Fruit fly (Drosophila melanogaster) whole organism, embryonic: Measurements from ENCODE around the gene Rpn12.
A peak's percentile ranks its signal among the peaks of the same experiment; 100 is the strongest.

Experiments
- Antp ChIP-seq: fragments of 200-800 bp; sonication (Bioruptor generic); optimal IDR thresholded peaks from 3 replicates; lab custom pipeline; 2016; ENCODE audit warnings: missing biosample characterization, missing genetic modification characterization
- CG10147 ChIP-seq: fragments of 200-800 bp; sonication (Bioruptor generic); optimal IDR thresholded peaks from 2 replicates; lab custom pipeline; 2019; ENCODE audit warnings: missing biosample characterization, mild to moderate bottlenecking, missing genetic modification characterization, moderate library complexity
- CG10267 ChIP-seq: fragments of 200-800 bp; sonication (Bioruptor generic); optimal IDR thresholded peaks from 2 replicates; lab custom pipeline; 2018; ENCODE audit warnings: missing biosample characterization, mild to moderate bottlenecking, missing genetic modification characterization, moderate library complexity
- CG10979 ChIP-seq: fragments of 200-800 bp; sonication (Bioruptor generic); optimal IDR thresholded peaks from 2 replicates; lab custom pipeline; 2018; ENCODE audit warnings: missing biosample characterization, mild to moderate bottlenecking, missing genetic modification characterization, moderate library complexity
- CG12104 ChIP-seq: fragments of 200-800 bp; sonication (Bioruptor generic); optimal IDR thresholded peaks from 3 replicates; lab custom pipeline; 2016; ENCODE audit warnings: missing biosample characterization, missing genetic modification characterization
- CG12391 ChIP-seq: fragments of 200-800 bp; sonication (Bioruptor generic); optimal IDR thresholded peaks from 3 replicates; lab custom pipeline; 2018; ENCODE audit warnings: missing biosample characterization, mild to moderate bottlenecking, missing genetic modification characterization, moderate library complexity
- CG16813 ChIP-seq: fragments of 200-800 bp; sonication (Bioruptor generic); IDR thresholded peaks from 3 replicates; pipeline ENCODE4 v1.3.6; 2022; ENCODE audit warnings: missing biosample characterization, missing genetic modification characterization; ENCODE audit not compliant: partially characterized antibody
- CG18764 ChIP-seq: fragments of 200-800 bp; sonication (Bioruptor generic); optimal IDR thresholded peaks from 3 replicates; lab custom pipeline; 2016; ENCODE audit warnings: missing biosample characterization, missing genetic modification characterization
- CG2129 ChIP-seq: fragments of 200-800 bp; sonication (Bioruptor generic); IDR thresholded peaks from 2 replicates; pipeline ENCODE4 v1.3.6; 2022; ENCODE audit warnings: missing biosample characterization, missing genetic modification characterization; ENCODE audit not compliant: partially characterized antibody
- CG30020 ChIP-seq: fragments of 200-800 bp; optimal IDR thresholded peaks from 2 replicates; lab custom pipeline; 2019; ENCODE audit warnings: missing biosample characterization, mild to moderate bottlenecking, missing genetic modification characterization, moderate library complexity
- CG32532 ChIP-seq: fragments of 200-800 bp; sonication (Bioruptor generic); IDR thresholded peaks from 2 replicates; pipeline ENCODE4 v1.3.6; 2022; ENCODE audit warnings: missing biosample characterization, missing genetic modification characterization
- CG3847 ChIP-seq: fragments of 200-800 bp; sonication (Bioruptor generic); IDR thresholded peaks from 2 replicates; pipeline ENCODE4 v1.3.6; 2022; ENCODE audit warnings: missing biosample characterization, missing genetic modification characterization
- CG4360 ChIP-seq: fragments of 200-800 bp; sonication (Bioruptor generic); IDR thresholded peaks from 2 replicates; pipeline ENCODE4 v1.3.6; 2022; ENCODE audit warnings: missing biosample characterization, missing genetic modification characterization
- CG7271 ChIP-seq: fragments of 200-800 bp; sonication (Bioruptor generic); optimal IDR thresholded peaks from 2 replicates; lab custom pipeline; 2018; ENCODE audit warnings: missing biosample characterization, mild to moderate bottlenecking, missing genetic modification characterization, moderate library complexity
- CG7963 ChIP-seq: fragments of 200-800 bp; sonication (Bioruptor generic); IDR thresholded peaks from 3 replicates; pipeline ENCODE4 v1.3.6; 2022; ENCODE audit warnings: missing biosample characterization, missing genetic modification characterization; ENCODE audit not compliant: partially characterized antibody
- CG8290 ChIP-seq, 3 experiments: fragments of 200-800 bp; sonication (Bioruptor generic); optimal IDR thresholded peaks; 2 replicates each; lab custom pipeline; 2016 to 2019; ENCODE audit warnings: missing biosample characterization in 3 of 3, missing genetic modification characterization in 3 of 3, mild to moderate bottlenecking in 2 of 3, moderate library complexity in 1 of 3
- CG9797 ChIP-seq: fragments of 200-800 bp; sonication (Bioruptor generic); optimal IDR thresholded peaks from 3 replicates; lab custom pipeline; 2018; ENCODE audit warnings: missing biosample characterization, mild to moderate bottlenecking, missing genetic modification characterization
- CG9932 ChIP-seq: fragments of 200-800 bp; sonication (Bioruptor generic); IDR thresholded peaks from 2 replicates; pipeline ENCODE4 v1.3.6; 2022; ENCODE audit warnings: missing biosample characterization, missing genetic modification characterization
- CTCF ChIP-seq: fragments of 200-800 bp; sonication (Bioruptor generic); optimal IDR thresholded peaks from 2 replicates; lab custom pipeline; 2017; ENCODE audit warnings: missing biosample characterization, mild to moderate bottlenecking, missing genetic modification characterization, moderate library complexity
- Drgx ChIP-seq: fragments of 200-800 bp; sonication (Bioruptor generic); IDR thresholded peaks from 2 replicates; pipeline ENCODE4 v1.3.6; 2022; ENCODE audit warnings: missing biosample characterization, missing genetic modification characterization
- Hey ChIP-seq: fragments of 200-800 bp; sonication (Bioruptor generic); optimal IDR thresholded peaks from 3 replicates; lab custom pipeline; 2018; ENCODE audit warnings: missing biosample characterization, mild to moderate bottlenecking, missing genetic modification characterization
- Hmr ChIP-seq: fragments of 200-800 bp; sonication (Bioruptor generic); optimal IDR thresholded peaks from 3 replicates; lab custom pipeline; 2017; ENCODE audit warnings: mild to moderate bottlenecking, missing biosample characterization, missing genetic modification reagents, missing genetic modification characterization
- Mad ChIP-seq: fragments of 200-800 bp; sonication (Bioruptor generic); optimal IDR thresholded peaks from 2 replicates; lab custom pipeline; 2016; ENCODE audit warnings: missing biosample characterization, missing genetic modification characterization
- Opbp ChIP-seq: fragments of 200-800 bp; sonication (Bioruptor generic); IDR thresholded peaks from 3 replicates; pipeline ENCODE4 v1.3.6; 2022; ENCODE audit warnings: missing biosample characterization, missing genetic modification characterization; ENCODE audit not compliant: partially characterized antibody
- Sox102F ChIP-seq: fragments of 200-800 bp; sonication (Bioruptor generic); optimal IDR thresholded peaks from 2 replicates; lab custom pipeline; 2018; ENCODE audit warnings: missing biosample characterization, mild to moderate bottlenecking, missing genetic modification characterization, moderate library complexity
- ase ChIP-seq: fragments of 200-800 bp; sonication (Bioruptor generic); IDR thresholded peaks from 3 replicates; pipeline ENCODE4 v1.3.6; 2022; ENCODE audit warnings: missing biosample characterization, missing genetic modification characterization
- btn ChIP-seq: fragments of 200-800 bp; sonication (Bioruptor generic); optimal IDR thresholded peaks from 2 replicates; lab custom pipeline; 2016; ENCODE audit warnings: missing biosample characterization, missing genetic modification characterization
- chm ChIP-seq: fragments of 200-800 bp; sonication (Bioruptor generic); IDR thresholded peaks from 2 replicates; pipeline ENCODE4 v1.3.6; 2022; ENCODE audit warnings: missing biosample characterization, missing genetic modification characterization
- chn ChIP-seq: fragments of 200-800 bp; sonication (Bioruptor generic); optimal IDR thresholded peaks from 2 replicates; lab custom pipeline; 2016; ENCODE audit warnings: missing biosample characterization, missing genetic modification characterization
- crp ChIP-seq, 2 experiments: fragments of 200-800 bp; sonication (Bioruptor generic); optimal IDR thresholded peaks; 2 replicates in 1 of 2; 3 replicates in 1 of 2; lab custom pipeline; 2017; ENCODE audit warnings: missing biosample characterization in 2 of 2, missing genetic modification characterization in 2 of 2, mild to moderate bottlenecking in 1 of 2, moderate library complexity in 1 of 2
- dm ChIP-seq: fragments of 200-800 bp; sonication (Bioruptor generic); optimal IDR thresholded peaks from 3 replicates; lab custom pipeline; 2016; ENCODE audit warnings: missing biosample characterization, missing genetic modification characterization
- dmrt99B ChIP-seq: fragments of 200-800 bp; sonication (Bioruptor generic); optimal IDR thresholded peaks from 2 replicates; lab custom pipeline; 2018; ENCODE audit warnings: missing biosample characterization, mild to moderate bottlenecking, missing genetic modification characterization, moderate library complexity
- emc ChIP-seq: fragments of 200-800 bp; sonication (Bioruptor generic); optimal IDR thresholded peaks from 2 replicates; lab custom pipeline; 2016; ENCODE audit warnings: missing biosample characterization, missing genetic modification characterization
- eyg ChIP-seq: fragments of 200-800 bp; sonication (Bioruptor generic); optimal IDR thresholded peaks from 3 replicates; lab custom pipeline; 2016; ENCODE audit warnings: missing biosample characterization, missing genetic modification characterization
- gcm ChIP-seq: fragments of 200-800 bp; sonication (Bioruptor generic); optimal IDR thresholded peaks from 2 replicates; lab custom pipeline; 2019; ENCODE audit warnings: missing biosample characterization, mild to moderate bottlenecking, missing genetic modification characterization, moderate library complexity
- her ChIP-seq: fragments of 200-800 bp; sonication (Bioruptor generic); optimal IDR thresholded peaks from 2 replicates; lab custom pipeline; 2016; ENCODE audit warnings: missing biosample characterization, missing genetic modification characterization
- hkb ChIP-seq, 2 experiments: fragments of 200-800 bp in 1 of 2; fragments of >200 bp in 1 of 2; sonication (Bioruptor generic) in 1 of 2; IDR thresholded peaks in 1 of 2; optimal IDR thresholded peaks in 1 of 2; 2 replicates each; pipeline versions ENCODE4 v1.3.6 to Lab custom; 2017 to 2022; ENCODE audit warnings: missing biosample characterization in 1 of 2, missing genetic modification characterization in 1 of 2
- inv ChIP-seq: fragments of 200-800 bp; sonication (Bioruptor generic); IDR thresholded peaks from 2 replicates; pipeline ENCODE4 v1.3.6; 2022; ENCODE audit warnings: missing biosample characterization, missing genetic modification characterization; ENCODE audit not compliant: partially characterized antibody
- jing ChIP-seq: fragments of 200-800 bp; sonication (Bioruptor generic); optimal IDR thresholded peaks from 2 replicates; lab custom pipeline; 2018; ENCODE audit warnings: missing biosample characterization, mild to moderate bottlenecking, missing genetic modification characterization
- kni ChIP-seq: fragments of 200-800 bp; sonication (Bioruptor generic); optimal IDR thresholded peaks from 3 replicates; lab custom pipeline; 2017; ENCODE audit warnings: mild to moderate bottlenecking, missing biosample characterization, missing genetic modification reagents, missing genetic modification characterization
- lov ChIP-seq, 2 experiments: fragments of 200-800 bp in 1 of 2; fragments of >200 bp in 1 of 2; sonication (Bioruptor generic) in 1 of 2; IDR thresholded peaks in 1 of 2; optimal IDR thresholded peaks in 1 of 2; 2 replicates in 1 of 2; 3 replicates in 1 of 2; pipeline versions ENCODE4 v1.3.6 to Lab custom; 2017 to 2022; ENCODE audit warnings: missing biosample characterization in 1 of 2, missing genetic modification characterization in 1 of 2
- nerfin-1 ChIP-seq: fragments of 200-800 bp; sonication (Bioruptor generic); optimal IDR thresholded peaks from 3 replicates; lab custom pipeline; 2019; ENCODE audit warnings: missing biosample characterization, mild to moderate bottlenecking, missing genetic modification characterization, moderate library complexity
- phol ChIP-seq: fragments of 200-800 bp; sonication (Bioruptor generic); optimal IDR thresholded peaks from 3 replicates; lab custom pipeline; 2018; ENCODE audit warnings: missing biosample characterization, mild to moderate bottlenecking, missing genetic modification characterization, moderate library complexity
- pita ChIP-seq: fragments of 200-800 bp; sonication (Bioruptor generic); optimal IDR thresholded peaks from 2 replicates; lab custom pipeline; 2017; ENCODE audit warnings: missing biosample characterization, mild to moderate bottlenecking, missing genetic modification characterization
- sens-2 ChIP-seq: fragments of 200-800 bp; sonication (Bioruptor generic); IDR thresholded peaks from 2 replicates; pipeline ENCODE4 v1.3.6; 2022; ENCODE audit warnings: missing biosample characterization, missing genetic modification characterization
- stc ChIP-seq: fragments of 200-800 bp; sonication (Bioruptor generic); IDR thresholded peaks from 2 replicates; pipeline ENCODE4 v1.3.6; 2022; ENCODE audit warnings: missing biosample characterization, missing genetic modification characterization
- tap ChIP-seq: fragments of 200-800 bp; optimal IDR thresholded peaks from 3 replicates; lab custom pipeline; 2019; ENCODE audit warnings: missing biosample characterization, mild to moderate bottlenecking, missing genetic modification characterization, moderate library complexity
- usp ChIP-seq: fragments of >200 bp; optimal IDR thresholded peaks from 2 replicates; lab custom pipeline; 2017; ENCODE audit warnings: missing biosample characterization, missing genetic modification characterization
- vvl ChIP-seq: fragments of 200-800 bp; sonication (Bioruptor generic); IDR thresholded peaks from 2 replicates; pipeline ENCODE4 v1.3.6; 2022; ENCODE audit warnings: missing biosample characterization, missing genetic modification characterization
- zf30C ChIP-seq: fragments of 200-800 bp; sonication (Bioruptor generic); optimal IDR thresholded peaks from 3 replicates; lab custom pipeline; 2018; ENCODE audit warnings: missing biosample characterization, mild to moderate bottlenecking, missing genetic modification characterization

The Rpn12 gene

DNA sequence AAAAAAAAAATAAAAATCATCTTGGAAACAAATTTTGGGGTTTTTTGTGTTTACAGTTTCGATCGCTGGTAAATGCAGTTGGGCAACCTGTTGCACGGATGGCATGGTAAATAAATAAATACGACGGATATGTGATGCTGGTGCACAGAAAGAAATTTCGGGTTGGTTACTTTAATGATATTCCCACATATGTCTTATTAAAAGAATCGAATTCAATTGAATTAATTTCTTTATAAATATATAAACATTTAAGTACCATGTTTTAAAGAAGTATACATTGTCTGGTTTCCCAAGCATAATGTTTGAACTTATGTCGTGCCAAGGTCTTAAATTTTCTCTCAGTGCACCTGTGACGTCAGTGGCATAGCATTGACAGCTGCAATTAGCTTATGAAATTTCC lies 15.3 kb upstream of the Rpn12 start (continued):
- no peak for TF ChIP-seq CG2129 (GFP tag; lab: Robert Waterston, UW)
- no peak for TF ChIP-seq CG9932 (GFP tag; lab: Robert Waterston, UW)
- TF ChIP-seq btn (GFP tag; lab: Kevin White, UChicago): no peak
- no peak for TF ChIP-seq inv (GFP tag; lab: Robert Waterston, UW)
- peak; percentile 27 for TF ChIP-seq jing
- peak; percentile 8 for TF ChIP-seq CG8290 (GFP tag; optimal IDR thresholded peaks at IDR 0.05; lab: Kevin White, UChicago)
- no peak for TF ChIP-seq CG8290 (tag; optimal IDR thresholded peaks at IDR 0.05; lab: Kevin White, UChicago)
- TF ChIP-seq usp (GFP tag; lab: Kevin White, UChicago): no peak
- no peak for TF ChIP-seq sens-2 (GFP tag; lab: Robert Waterston, UW)
- no peak for TF ChIP-seq emc (GFP tag; lab: Kevin White, UChicago)
- TF ChIP-seq nerfin-1 (tag; lab: Kevin White, UChicago): peak; percentile 71
- TF ChIP-seq CG7963 (GFP tag; lab: Robert Waterston, UW): no peak
- peak; percentile 83 for TF ChIP-seq gcm (GFP tag; lab: Kevin White, UChicago)
- peak; percentile 82 for TF ChIP-seq CG10979 (tag; lab: Kevin White, UChicago)
- no peak for TF ChIP-seq dm (GFP tag; lab: Kevin White, UChicago)
- TF ChIP-seq tap (tag; lab: Kevin White, UChicago): peak; percentile 80
- TF ChIP-seq CG10267 (tag; lab: Kevin White, UChicago): peak; percentile 67
- TF ChIP-seq CG32532 (GFP tag; lab: Robert Waterston, UW): no peak
- peak; percentile 84 for TF ChIP-seq Sox102F (GFP tag; lab: Kevin White, UChicago)
- peak; percentile 12 for TF ChIP-seq CG10147 (GFP tag; lab: Kevin White, UChicago)
- no peak for TF ChIP-seq CG7271 (tag; lab: Kevin White, UChicago)
- no peak for TF ChIP-seq chn (GFP tag; lab: Kevin White, UChicago)
- TF ChIP-seq CG30020 (tag; lab: Kevin White, UChicago): peak; percentile 32
- TF ChIP-seq kni (GFP tag; lab: Kevin White, UChicago): no peak
- no peak for TF ChIP-seq CTCF (GFP tag; lab: Kevin White, UChicago)
- TF ChIP-seq lov (optimal IDR thresholded peaks at IDR 0.05; lab: Kevin White, UChicago): no peak
- no peak for TF ChIP-seq lov (GFP tag; IDR thresholded peaks at IDR 0.05; lab: Robert Waterston, UW)
- TF ChIP-seq Mad (GFP tag; lab: Kevin White, UChicago): no peak
- no peak for TF ChIP-seq CG9797 (GFP tag; lab: Kevin White, UChicago)
- TF ChIP-seq zf30C (GFP tag; lab: Kevin White, UChicago): peak; percentile 60
- TF ChIP-seq phol (tag; lab: Kevin White, UChicago): peak; percentile 79
- TF ChIP-seq CG4360 (GFP tag; lab: Robert Waterston, UW): peak; percentile 37; the same call in 1 of the 2 replicates
- TF ChIP-seq her: no peak
- peak; percentile 56 for TF ChIP-seq stc (GFP tag; lab: Robert Waterston, UW)
- TF ChIP-seq CG12104 (GFP tag; lab: Kevin White, UChicago): peak; percentile 9
- TF ChIP-seq pita (GFP tag; lab: Kevin White, UChicago): no peak
- TF ChIP-seq Hey (tag; lab: Kevin White, UChicago): no peak
- TF ChIP-seq Drgx (GFP tag; lab: Robert Waterston, UW): no peak
- TF ChIP-seq CG3847 (GFP tag; lab: Robert Waterston, UW): no peak
- TF ChIP-seq ase (GFP tag; lab: Robert Waterston, UW): no peak
- peak; percentile 60; the same call in 1 of the 2 replicates for TF ChIP-seq vvl (GFP tag; lab: Robert Waterston, UW)
- TF ChIP-seq dmrt99B: peak; percentile 77
- TF ChIP-seq hkb (optimal IDR thresholded peaks at IDR 0.05; lab: Kevin White, UChicago): no peak
- TF ChIP-seq hkb (GFP tag; IDR thresholded peaks at IDR 0.05; lab: Robert Waterston, UW): peak; percentile 75
- TF ChIP-seq Opbp (GFP tag; lab: Robert Waterston, UW): no peak
- no peak for TF ChIP-seq CG16813
- TF ChIP-seq Hmr (GFP tag; lab: Kevin White, UChicago): no peak
- 0 out of 2 replicates have a peak, but pooled peaks have one; percentile 20 for TF ChIP-seq chm
- no peak for TF ChIP-seq Antp (GFP tag; lab: Kevin White, UChicago)
- TF ChIP-seq eyg: no peak
- TF ChIP-seq CG12391 (tag; lab: Kevin White, UChicago): peak; percentile 79
- TF ChIP-seq CG18764 (GFP tag; lab: Kevin White, UChicago): peak; percentile 46
- no peak for TF ChIP-seq crp (GFP tag; optimal IDR thresholded peaks at IDR 0.05; lab: Kevin White, UChicago)
